Fruit fly (Drosophila melanogaster): ENCODE results near the gene CG42831.

The CG42831 gene

DNA sequence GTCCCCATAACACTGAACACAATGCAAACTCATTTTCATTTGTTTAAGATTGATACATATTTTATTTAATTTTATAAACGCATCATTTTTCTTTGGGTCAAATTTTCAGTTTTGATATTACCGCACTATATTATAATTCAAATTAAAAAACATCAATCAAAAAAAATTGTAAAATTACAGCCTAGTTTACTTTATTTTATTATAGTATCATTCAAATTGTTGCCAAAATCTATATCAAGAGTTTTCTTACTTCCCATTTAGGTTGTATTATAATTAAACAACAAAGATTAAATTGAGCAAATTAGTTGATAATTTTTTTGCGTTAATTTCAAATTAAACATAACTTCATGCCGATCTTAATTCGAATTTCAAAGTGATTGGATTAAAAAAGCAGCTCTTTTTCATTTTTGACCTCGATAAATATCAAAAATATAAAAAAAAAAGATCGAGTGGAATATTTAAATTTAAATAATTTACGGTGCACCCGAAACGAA lies 37.3 kb downstream of the CG42831 start (continued):
- TF ChIP-seq CG15073 (GFP tag; optimal IDR thresholded peaks at IDR 0.05) (no peak), CG10274 (GFP tag; optimal IDR thresholded peaks at IDR 0.05) (no peak), CG1529 (GFP tag; optimal IDR thresholded peaks at IDR 0.05) (no peak), HmgZ (tag; optimal IDR thresholded peaks at IDR 0.05) (no peak), dmrt11E (tag; optimal IDR thresholded peaks at IDR 0.05) (peak; percentile 68), CG11398 (GFP tag; optimal IDR thresholded peaks at IDR 0.05) (no peak), C15 (GFP tag; IDR thresholded peaks at IDR 0.05) (no peak), sna (GFP tag; IDR thresholded peaks at IDR 0.05; ENCODE audit: partially characterized antibody) (no peak), en (GFP tag; optimal IDR thresholded peaks at IDR 0.05) (no peak), fu2 (GFP tag; optimal IDR thresholded peaks at IDR 0.05) (no peak), dimm (GFP tag; IDR thresholded peaks at IDR 0.05) (no peak), CG13775 (GFP tag; optimal IDR thresholded peaks at IDR 0.05) (peak; percentile 59), onecut (GFP tag; IDR thresholded peaks at IDR 0.05) (no peak), CG12236 (GFP tag; optimal IDR thresholded peaks at IDR 0.05) (no peak), tin (GFP tag; optimal IDR thresholded peaks at IDR 0.05) (peak; percentile 24), CG4730 (GFP tag; IDR thresholded peaks at IDR 0.05) (no peak), Fer3 (tag; optimal IDR thresholded peaks at IDR 0.05) (no peak), CG6765 (GFP tag; optimal IDR thresholded peaks at IDR 0.05) (no peak), chinmo (GFP tag; IDR thresholded peaks at IDR 0.05; ENCODE audit: partially characterized antibody) (no peak), pita (GFP tag; optimal IDR thresholded peaks at IDR 0.05) (no peak), Dbx (GFP tag; IDR thresholded peaks at IDR 0.05) (no peak), CG10209 (GFP tag; optimal IDR thresholded peaks at IDR 0.05) (peak; percentile 17), CG33557 (GFP tag; optimal IDR thresholded peaks at IDR 0.05) (no peak), CG2712 (tag; optimal IDR thresholded peaks at IDR 0.05) (peak; percentile 66), ara (GFP tag; IDR thresholded peaks at IDR 0.05) (no peak), Drgx (GFP tag; IDR thresholded peaks at IDR 0.05) (no peak), pb (GFP tag; optimal IDR thresholded peaks at IDR 0.05) (no peak), PHDP (tag; optimal IDR thresholded peaks at IDR 0.05) (peak; percentile 13), row (GFP tag; IDR thresholded peaks at IDR 0.05) (peak; percentile 5; the same call in 1 of the 3 replicates)

DNA sequence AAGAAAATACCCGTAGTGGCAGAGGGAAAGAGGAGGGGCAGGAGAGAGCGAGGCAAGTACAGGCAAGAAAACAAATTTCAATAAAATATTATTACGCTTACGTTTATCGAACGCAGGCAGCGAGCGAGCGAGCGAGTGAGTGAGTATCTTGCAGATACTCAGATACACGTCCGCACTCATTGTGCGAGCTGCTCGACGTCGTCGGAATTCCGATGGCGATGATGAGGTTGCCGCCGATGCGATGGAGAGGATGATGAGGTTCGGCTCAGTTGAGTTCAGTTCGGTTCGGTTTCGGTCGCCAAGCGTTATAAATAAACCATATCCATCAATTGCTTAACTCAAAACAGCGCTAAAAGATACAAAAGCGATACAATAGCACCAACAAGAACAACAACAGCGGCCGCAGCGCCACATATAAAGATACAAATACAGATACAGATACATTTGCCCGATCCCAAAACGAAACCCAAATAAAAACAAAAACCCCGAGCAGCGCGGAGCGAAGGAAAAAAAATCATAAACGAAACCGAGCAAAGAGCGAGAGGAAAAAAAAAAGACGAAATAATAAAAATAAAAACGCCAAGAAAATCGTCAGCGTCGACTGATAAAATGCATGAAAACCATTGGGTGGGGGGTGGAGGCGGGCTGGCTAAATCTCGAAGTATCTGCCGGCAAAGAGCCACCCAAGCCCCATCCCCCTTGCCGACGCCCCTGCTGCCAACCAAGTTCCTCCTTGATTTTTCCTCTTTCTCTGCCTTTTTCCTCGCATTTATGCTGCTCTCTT lies 37.9 kb downstream of the CG42831 start:
- TF ChIP-seq CG1792 (GFP tag; optimal IDR thresholded peaks at IDR 0.05) (no peak), B-H1 (GFP tag; IDR thresholded peaks at IDR 0.05) (no peak), schlank (tag; optimal IDR thresholded peaks at IDR 0.05) (no peak), ci (GFP tag; IDR thresholded peaks at IDR 0.05) (peak; percentile 62; the same call in 1 of the 3 replicates), CG16779 (GFP tag; IDR thresholded peaks at IDR 0.05) (no peak), CG31388 (GFP tag; optimal IDR thresholded peaks at IDR 0.05) (no peak), CG32767 (GFP tag; IDR thresholded peaks at IDR 0.05) (peak; percentile 33; the same call in 1 of the 2 replicates), CG11560 (tag; IDR thresholded peaks at IDR 0.05) (no peak), phol (tag; optimal IDR thresholded peaks at IDR 0.05) (no peak), grn (GFP tag; optimal IDR thresholded peaks at IDR 0.05) (peak; percentile 20), CG17361 (GFP tag; IDR thresholded peaks at IDR 0.05) (no peak), sens (GFP tag) (peak; percentile 73), B-H2 (GFP tag; optimal IDR thresholded peaks at IDR 0.05) (peak; percentile 18), Atf-2 (GFP tag; optimal IDR thresholded peaks at IDR 0.05) (no peak), pb (GFP tag; optimal IDR thresholded peaks at IDR 0.05) (no peak), sc (optimal IDR thresholded peaks at IDR 0.05) (no peak), sc (GFP tag; optimal IDR thresholded peaks at IDR 0.05) (no peak), Sry-β (GFP tag; optimal IDR thresholded peaks at IDR 0.05) (no peak), CG34224 (GFP tag; IDR thresholded peaks at IDR 0.05; ENCODE audit: partially characterized antibody) (no peak), CG7556 (GFP tag; optimal IDR thresholded peaks at IDR 0.05) (no peak), CG11456 (GFP tag; IDR thresholded peaks at IDR 0.05) (no peak; the same call in 2 of the 3 replicates), CG1603 (tag; optimal IDR thresholded peaks at IDR 0.05) (no peak), Hey (tag; optimal IDR thresholded peaks at IDR 0.05) (no peak)

All from whole organism, embryonic.